Fruit fly (Drosophila melanogaster) whole organism, wandering third instar larva: Measurements from ENCODE around the gene Cp16.

Experiments used
- Abd-B ChIP-seq: fragments of >200 bp; optimal IDR thresholded peaks from 2 replicates; lab custom pipeline; 2017; ENCODE audit warnings: missing biosample characterization, missing genetic modification characterization
- CG32264 ChIP-seq: fragments of 200-800 bp; sonication (Bioruptor generic); optimal IDR thresholded peaks from 2 replicates; lab custom pipeline; 2016; ENCODE audit warnings: missing biosample characterization, missing genetic modification characterization
- CG9705 ChIP-seq: fragments of 200-800 bp; sonication (Bioruptor generic); optimal IDR thresholded peaks from 2 replicates; lab custom pipeline; 2018; ENCODE audit warnings: missing biosample characterization, mild to moderate bottlenecking, missing genetic modification characterization
- CrebA ChIP-seq: fragments of 200-800 bp; sonication (Bioruptor generic); optimal IDR thresholded peaks from 2 replicates; lab custom pipeline; 2016; ENCODE audit warnings: missing biosample characterization, mild to moderate bottlenecking, missing genetic modification characterization, borderline replicate concordance
- Dfd ChIP-seq: fragments of >200 bp; optimal IDR thresholded peaks from 2 replicates; lab custom pipeline; 2017; ENCODE audit warnings: missing biosample characterization, missing genetic modification characterization
- Dif ChIP-seq: fragments of 200-275, 200-300 bp; sonication (Bioruptor generic); optimal IDR thresholded peaks from 2 replicates; lab custom pipeline; 2018; ENCODE audit warnings: missing biosample characterization, missing genetic modification characterization; ENCODE audit not compliant: partially characterized antibody
- GATAd ChIP-seq: sonication (Bioruptor generic); optimal IDR thresholded peaks from 2 replicates; lab custom pipeline; 2016; ENCODE audit warnings: missing biosample characterization, missing genetic modification characterization
- HLH106 ChIP-seq: fragments of 200-800 bp; optimal IDR thresholded peaks from 3 replicates; lab custom pipeline; 2019; ENCODE audit warnings: missing biosample characterization, mild to moderate bottlenecking, missing genetic modification characterization, moderate library complexity
- Hnf4 ChIP-seq: fragments of 200-800 bp; sonication (Bioruptor generic); optimal IDR thresholded peaks from 2 replicates; lab custom pipeline; 2016; ENCODE audit warnings: missing biosample characterization, mild to moderate bottlenecking, missing genetic modification characterization
- Hr78 ChIP-seq: fragments of >200 bp; optimal IDR thresholded peaks from 2 replicates; lab custom pipeline; 2017; ENCODE audit warnings: missing biosample characterization, missing genetic modification characterization
- Hr83 ChIP-seq: fragments of 200-300 bp; sonication (Bioruptor generic); optimal IDR thresholded peaks from 2 replicates; lab custom pipeline; 2016; ENCODE audit warnings: missing biosample characterization, mild to moderate bottlenecking, missing genetic modification characterization, moderate library complexity; ENCODE audit not compliant: poor library complexity, severe bottlenecking
- Jra ChIP-seq: sonication (Bioruptor generic); optimal IDR thresholded peaks from 2 replicates; lab custom pipeline; 2016; ENCODE audit warnings: missing biosample characterization, missing genetic modification characterization
- Mio ChIP-seq: sonication (Bioruptor generic); optimal IDR thresholded peaks from 2 replicates; lab custom pipeline; 2016; ENCODE audit warnings: missing biosample characterization, missing genetic modification characterization
- Myc ChIP-seq: fragments of >200 bp; optimal IDR thresholded peaks from 2 replicates; lab custom pipeline; 2017
- N ChIP-seq: fragments of >200 bp; optimal IDR thresholded peaks from 2 replicates; lab custom pipeline; 2018; ENCODE audit warnings: missing biosample characterization, missing external identifiers, missing genetic modification characterization
- OdsH ChIP-seq: fragments of 200-800 bp; sonication (Bioruptor generic); optimal IDR thresholded peaks from 2 replicates; lab custom pipeline; 2016; ENCODE audit warnings: missing biosample characterization, mild to moderate bottlenecking, missing genetic modification characterization
- Rel ChIP-seq, 2 experiments: fragments of 200-800 bp; sonication (Bioruptor generic) in 1 of 2; optimal IDR thresholded peaks; 2 replicates in 1 of 2; 3 replicates in 1 of 2; lab custom pipeline; 2016 to 2019; ENCODE audit warnings: mild to moderate bottlenecking in 2 of 2, missing biosample characterization in 2 of 2, missing genetic modification characterization in 2 of 2, moderate library complexity in 1 of 2
- Sp1 ChIP-seq: fragments of 200-800 bp; sonication (Bioruptor generic); optimal IDR thresholded peaks from 3 replicates; lab custom pipeline; 2019; ENCODE audit warnings: missing biosample characterization, mild to moderate bottlenecking, missing genetic modification characterization, moderate library complexity
- Vsx2 ChIP-seq: fragments of 200-300, 225-300 bp; sonication (Bioruptor generic); optimal IDR thresholded peaks from 2 replicates; lab custom pipeline; 2018; ENCODE audit warnings: missing biosample characterization, missing genetic modification characterization; ENCODE audit not compliant: partially characterized antibody
- br ChIP-seq: fragments of 200-800 bp; sonication (Bioruptor generic); optimal IDR thresholded peaks from 2 replicates; lab custom pipeline; 2016; ENCODE audit warnings: missing biosample characterization, missing genetic modification characterization
- brk ChIP-seq: fragments of 200-800 bp; sonication (Bioruptor generic); optimal IDR thresholded peaks from 2 replicates; lab custom pipeline; 2016; ENCODE audit warnings: missing biosample characterization, mild to moderate bottlenecking, missing genetic modification characterization
- dl ChIP-seq, 2 experiments: fragments of 175-275, 200-275 bp in 1 of 2; fragments of 200-275 bp in 1 of 2; sonication (Bioruptor generic); optimal IDR thresholded peaks; lab custom pipeline; 2018; ENCODE audit warnings: mild to moderate bottlenecking in 2 of 2, missing biosample characterization in 2 of 2, missing genetic modification characterization in 2 of 2, moderate library complexity in 2 of 2; ENCODE audit not compliant: partially characterized antibody in 2 of 2, insufficient read depth in 1 of 2
- dmrt93B ChIP-seq: fragments of 200-800 bp; sonication (Bioruptor generic); optimal IDR thresholded peaks from 2 replicates; lab custom pipeline; 2018; ENCODE audit warnings: missing biosample characterization, mild to moderate bottlenecking, missing genetic modification characterization
- dsf ChIP-seq: sonication (Bioruptor generic); optimal IDR thresholded peaks from 2 replicates; lab custom pipeline; 2016; ENCODE audit warnings: missing biosample characterization, missing genetic modification characterization, borderline replicate concordance
- ey ChIP-seq: fragments of 200-800 bp; sonication (Bioruptor generic); optimal IDR thresholded peaks from 2 replicates; lab custom pipeline; 2016; ENCODE audit warnings: missing biosample characterization, missing genetic modification characterization
- foxo ChIP-seq, 2 experiments: fragments of 200-800 bp; sonication (Bioruptor generic); optimal IDR thresholded peaks; 2 replicates in 1 of 2; 3 replicates in 1 of 2; lab custom pipeline; 2016 to 2017; ENCODE audit warnings: missing biosample characterization in 2 of 2, missing genetic modification characterization in 2 of 2
- fru ChIP-seq: fragments of 200-800 bp; sonication (Bioruptor generic); optimal IDR thresholded peaks from 3 replicates; lab custom pipeline; 2016; ENCODE audit warnings: missing biosample characterization, mild to moderate bottlenecking, missing genetic modification characterization
- h ChIP-seq: fragments of 200-800 bp; sonication (Bioruptor generic); optimal IDR thresholded peaks from 3 replicates; lab custom pipeline; 2016; ENCODE audit warnings: missing biosample characterization, mild to moderate bottlenecking, missing genetic modification characterization
- jim ChIP-seq: fragments of 175-275, 200-325 bp; sonication (Bioruptor generic); optimal IDR thresholded peaks from 2 replicates; lab custom pipeline; 2016; ENCODE audit warnings: missing biosample characterization, mild to moderate bottlenecking, missing genetic modification characterization
- lola ChIP-seq: fragments of >200 bp; optimal IDR thresholded peaks from 2 replicates; lab custom pipeline; 2017; ENCODE audit warnings: missing biosample characterization, missing genetic modification characterization
- pan ChIP-seq: fragments of >200 bp; optimal IDR thresholded peaks from 2 replicates; lab custom pipeline; 2017
- psq ChIP-seq: fragments of 200-800 bp; sonication (Bioruptor generic); optimal IDR thresholded peaks from 3 replicates; lab custom pipeline; 2017; ENCODE audit warnings: missing biosample characterization, mild to moderate bottlenecking, missing genetic modification characterization, moderate library complexity
- rgr ChIP-seq: fragments of 200-800 bp; sonication (Bioruptor generic); optimal IDR thresholded peaks from 3 replicates; lab custom pipeline; 2016; ENCODE audit warnings: missing biosample characterization, mild to moderate bottlenecking, missing genetic modification characterization
- sage ChIP-seq: fragments of 200-800 bp; sonication (Bioruptor generic); optimal IDR thresholded peaks from 2 replicates; lab custom pipeline; 2016; ENCODE audit warnings: missing biosample characterization, mild to moderate bottlenecking, missing genetic modification characterization
- sv ChIP-seq: fragments of 200-800 bp; sonication (Bioruptor generic); optimal IDR thresholded peaks from 3 replicates; lab custom pipeline; 2016; ENCODE audit warnings: missing biosample characterization, missing genetic modification characterization
- tai ChIP-seq: sonication (Bioruptor generic); optimal IDR thresholded peaks from 2 replicates; lab custom pipeline; 2016; ENCODE audit warnings: missing biosample characterization, missing genetic modification characterization
- usp ChIP-seq: fragments of >200 bp; optimal IDR thresholded peaks from 2 replicates; lab custom pipeline; 2017; ENCODE audit warnings: missing biosample characterization, missing genetic modification characterization
- woc ChIP-seq: sonication (Bioruptor generic); optimal IDR thresholded peaks from 2 replicates; lab custom pipeline; 2016; ENCODE audit warnings: missing biosample characterization, mild to moderate bottlenecking, missing genetic modification characterization

Cp16 gene

DNA sequence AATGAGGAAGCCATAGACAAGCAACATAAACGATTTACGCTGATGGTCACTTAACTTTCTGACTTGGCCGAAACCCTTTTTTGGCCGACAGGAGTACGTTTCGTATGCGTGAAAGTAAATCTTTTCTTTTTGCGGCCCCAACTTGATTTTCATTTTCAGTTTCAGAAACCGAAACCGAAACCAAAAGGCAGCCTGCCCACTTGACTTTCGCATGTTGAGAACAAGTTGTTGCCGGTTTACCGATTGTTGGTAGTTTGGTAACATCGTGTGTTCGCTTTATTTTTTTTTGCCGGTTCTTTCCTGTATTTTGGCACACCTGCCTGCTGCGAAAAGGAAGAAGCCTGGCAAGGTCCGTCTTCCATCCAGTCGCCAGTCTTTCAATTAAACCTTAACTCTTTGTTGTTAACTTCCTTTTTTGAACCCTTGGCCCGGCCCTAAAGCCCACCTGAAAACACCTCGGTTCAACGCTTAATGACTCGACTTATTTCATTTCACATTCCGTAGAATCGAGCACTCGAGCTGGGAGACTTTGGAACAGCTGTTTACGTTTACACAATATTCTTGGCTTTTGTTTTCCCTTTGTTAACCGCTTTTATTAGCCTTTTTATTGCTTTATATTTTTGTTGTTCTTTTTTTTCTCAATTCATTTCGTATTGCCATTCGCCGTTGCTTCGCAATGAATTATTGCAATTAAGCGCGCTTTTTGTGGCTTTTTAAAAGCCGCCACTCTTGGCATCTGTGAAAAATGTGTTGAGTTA is 43.4 kb downstream of the Cp16 start:
- no peak for TF ChIP-seq jim (GFP tag; lab: Kevin White, UChicago)
- TF ChIP-seq ey (GFP tag; lab: Kevin White, UChicago): no peak
- peak; percentile 5 for TF ChIP-seq Vsx2 (GFP tag; lab: Kevin White, UChicago)
- TF ChIP-seq pan (lab: Kevin White, UChicago): no peak
- peak; percentile 49 for TF ChIP-seq CrebA (GFP tag; lab: Kevin White, UChicago)
- TF ChIP-seq foxo (GFP tag; optimal IDR thresholded peaks at IDR 0.05; lab: Kevin White, UChicago): no peak
- no peak for TF ChIP-seq sv (GFP tag; lab: Kevin White, UChicago)
- no peak for TF ChIP-seq Myc
- TF ChIP-seq fru (GFP tag; lab: Kevin White, UChicago): peak; percentile 40
- no peak for TF ChIP-seq HLH106 (tag; lab: Kevin White, UChicago)
- no peak for TF ChIP-seq Mio
- peak; percentile 25 for TF ChIP-seq rgr (GFP tag; lab: Kevin White, UChicago)
- peak; percentile 10 for TF ChIP-seq br (GFP tag; lab: Kevin White, UChicago)
- TF ChIP-seq h (GFP tag; lab: Kevin White, UChicago): no peak
- no peak for TF ChIP-seq N
- no peak for TF ChIP-seq brk (GFP tag; lab: Kevin White, UChicago)
- TF ChIP-seq sage (GFP tag; lab: Kevin White, UChicago): no peak
- no peak for TF ChIP-seq woc (GFP tag; lab: Kevin White, UChicago)
- TF ChIP-seq psq: peak; percentile 74
- no peak for TF ChIP-seq Jra
- no peak for TF ChIP-seq Hr78 (GFP tag; lab: Kevin White, UChicago)
- TF ChIP-seq Dif (GFP tag; lab: Kevin White, UChicago): no peak
- no peak for TF ChIP-seq lola (GFP tag; lab: Kevin White, UChicago)
- no peak for TF ChIP-seq tai (GFP tag; lab: Kevin White, UChicago)
- TF ChIP-seq Hr83 (GFP tag; lab: Kevin White, UChicago): no peak
- TF ChIP-seq usp (GFP tag; lab: Kevin White, UChicago): no peak
- TF ChIP-seq CG9705 (GFP tag; lab: Kevin White, UChicago): no peak
- TF ChIP-seq Sp1 (GFP tag; lab: Kevin White, UChicago): peak; percentile 44
- TF ChIP-seq CG32264: no peak
- TF ChIP-seq Rel (GFP tag; optimal IDR thresholded peaks at IDR 0.05; lab: Kevin White, UChicago): no peak
- peak; percentile 2 for TF ChIP-seq Rel (tag; optimal IDR thresholded peaks at IDR 0.05; lab: Kevin White, UChicago)
- no peak for TF ChIP-seq GATAd
- TF ChIP-seq dl (GFP tag; optimal IDR thresholded peaks at IDR 0.05; lab: Kevin White, UChicago; ENCODE audit: insufficient read depth in 1 of 2, partially characterized antibody in 2 of 2): no peak
- peak; percentile 10 for TF ChIP-seq Hnf4 (GFP tag; lab: Kevin White, UChicago)
- no peak for TF ChIP-seq dsf (GFP tag; lab: Kevin White, UChicago)
- no peak for TF ChIP-seq Dfd (GFP tag; lab: Kevin White, UChicago)
- TF ChIP-seq dmrt93B (GFP tag; lab: Kevin White, UChicago): no peak
- TF ChIP-seq OdsH: no peak
- no peak for TF ChIP-seq Abd-B (GFP tag; lab: Kevin White, UChicago)

DNA sequence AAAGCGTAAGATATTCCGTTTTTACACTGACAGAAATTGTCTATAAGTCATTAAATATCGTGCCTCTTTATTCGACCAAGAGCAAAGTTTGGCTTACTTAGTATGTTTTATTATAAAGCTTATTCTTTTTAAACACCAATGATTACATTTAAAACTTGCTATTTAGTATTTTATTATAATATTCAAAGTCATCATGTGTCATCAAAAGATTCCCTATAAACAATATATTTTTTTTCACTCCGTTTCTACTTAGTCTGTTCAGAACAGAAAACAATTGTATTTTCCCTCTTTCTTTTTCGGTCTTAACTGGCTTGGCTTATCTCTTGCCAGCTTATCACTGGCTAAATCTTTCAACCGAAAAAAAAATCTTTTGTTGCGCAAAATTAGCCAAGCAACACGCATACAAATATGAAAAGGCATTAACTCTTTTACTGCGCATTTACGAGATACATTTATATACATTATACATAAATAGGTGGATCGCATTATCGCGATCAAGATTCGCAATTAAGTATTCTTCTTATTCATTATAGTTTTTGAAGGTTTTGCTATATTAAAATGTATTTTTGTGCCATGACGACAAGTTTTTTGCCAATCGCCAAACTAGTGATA is 45.7 kb downstream of the Cp16 start:
- TF ChIP-seq brk (GFP tag; lab: Kevin White, UChicago) (peak; percentile 31), OdsH (peak; percentile 16), HLH106 (tag; lab: Kevin White, UChicago) (peak; percentile 24), rgr (GFP tag; lab: Kevin White, UChicago) (peak; percentile 13), psq (peak; percentile 24), h (GFP tag; lab: Kevin White, UChicago) (peak; percentile 3), Rel (GFP tag; optimal IDR thresholded peaks at IDR 0.05; lab: Kevin White, UChicago) (no peak), Rel (tag; optimal IDR thresholded peaks at IDR 0.05; lab: Kevin White, UChicago) (peak; percentile 96), ey (GFP tag; lab: Kevin White, UChicago) (peak; percentile 1), Vsx2 (GFP tag; lab: Kevin White, UChicago) (peak; percentile 64), GATAd (no peak), Jra (no peak), sage (GFP tag; lab: Kevin White, UChicago) (peak; percentile 23), foxo (GFP tag; optimal IDR thresholded peaks at IDR 0.05; lab: Kevin White, UChicago) (peak in 1 of 2 experiments; percentile 4), Mio (no peak)
